Worm (Caenorhabditis elegans): ENCODE results near the gene panl-3.

ce11 chrIII:9825073-9825828, 6.4 kb downstream of the panl-3 start, which contains the start of gene ZK632.9:
- TF ChIP-seq nhr-12 (tag; optimal IDR thresholded peaks at IDR 0.05), result no peak
- TF ChIP-seq mdl-1 (tag; optimal IDR thresholded peaks at IDR 0.05), result no peak
- TF ChIP-seq lsy-2 (tag; optimal IDR thresholded peaks at IDR 0.05), result peak in 1 of 2 experiments; percentile 9
- TF ChIP-seq hlh-17 (GFP tag; optimal IDR thresholded peaks at IDR 0.05; ENCODE audit: borderline replicate concordance), result no peak
- no peak for TF ChIP-seq ztf-4 (tag; optimal IDR thresholded peaks at IDR 0.05)
- TF ChIP-seq ceh-8 (GFP tag; optimal IDR thresholded peaks at IDR 0.05), result no peak
- no peak for TF ChIP-seq C04F5.9 (tag; optimal IDR thresholded peaks at IDR 0.05)
